Fruit fly (Drosophila melanogaster) whole organism, embryonic: ENCODE results near the gene CG7536.

Experiments used
- Abd-B ChIP-seq: fragments of 200-800 bp; sonication (Bioruptor generic); optimal IDR thresholded peaks from 2 replicates; lab custom pipeline; 2018; ENCODE audit warnings: missing biosample characterization, mild to moderate bottlenecking, missing genetic modification characterization, moderate library complexity
- Atf-2 ChIP-seq: fragments of 200-800 bp; sonication (Bioruptor generic); optimal IDR thresholded peaks from 2 replicates; lab custom pipeline; 2016; ENCODE audit warnings: missing biosample characterization, missing genetic modification characterization
- Atf3 ChIP-seq: fragments of 200-800 bp; sonication (Bioruptor generic); optimal IDR thresholded peaks from 3 replicates; lab custom pipeline; 2016; ENCODE audit warnings: missing biosample characterization, missing genetic modification characterization
- CG11456 ChIP-seq: fragments of 200-800 bp; sonication (Bioruptor generic); IDR thresholded peaks from 3 replicates; pipeline ENCODE4 v1.3.6; 2022; ENCODE audit warnings: missing biosample characterization, missing genetic modification characterization
- CG12769 ChIP-seq: fragments of 200-800 bp; sonication (Bioruptor generic); optimal IDR thresholded peaks from 2 replicates; lab custom pipeline; 2019; ENCODE audit warnings: missing biosample characterization, mild to moderate bottlenecking, missing genetic modification characterization, moderate library complexity
- CG14667 ChIP-seq: fragments of 200-800 bp; sonication (Bioruptor generic); IDR thresholded peaks from 2 replicates; pipeline ENCODE4 v1.3.6; 2022; ENCODE audit warnings: missing biosample characterization, missing genetic modification characterization
- CG14860 ChIP-seq: fragments of 200-800 bp; sonication (Bioruptor generic); IDR thresholded peaks from 3 replicates; pipeline ENCODE4 v1.3.6; 2022; ENCODE audit warnings: missing biosample characterization, missing genetic modification characterization; ENCODE audit not compliant: partially characterized antibody
- CG15514 ChIP-seq: fragments of 200-800 bp; sonication (Bioruptor generic); optimal IDR thresholded peaks from 3 replicates; lab custom pipeline; 2017; ENCODE audit warnings: missing biosample characterization, missing genetic modification characterization, mild to moderate bottlenecking, moderate library complexity, missing genetic modification reagents
- CG16813 ChIP-seq: fragments of 200-800 bp; sonication (Bioruptor generic); IDR thresholded peaks from 3 replicates; pipeline ENCODE4 v1.3.6; 2022; ENCODE audit warnings: missing biosample characterization, missing genetic modification characterization; ENCODE audit not compliant: partially characterized antibody
- CG17385 ChIP-seq: fragments of 200-800 bp; sonication (Bioruptor generic); optimal IDR thresholded peaks from 3 replicates; lab custom pipeline; 2018; ENCODE audit warnings: missing biosample characterization, mild to moderate bottlenecking, missing genetic modification characterization
- CG17829 ChIP-seq: fragments of 200-800 bp; optimal IDR thresholded peaks from 2 replicates; lab custom pipeline; 2019; ENCODE audit warnings: missing biosample characterization, mild to moderate bottlenecking, missing genetic modification characterization, moderate library complexity
- CG18011 ChIP-seq: fragments of 200-800 bp; sonication (Bioruptor generic); optimal IDR thresholded peaks from 2 replicates; lab custom pipeline; 2017; ENCODE audit warnings: missing biosample characterization, missing genetic modification characterization, mild to moderate bottlenecking, moderate library complexity, missing genotype
- CG18619 ChIP-seq: fragments of 200-800 bp; sonication (Bioruptor generic); optimal IDR thresholded peaks from 3 replicates; lab custom pipeline; 2017; ENCODE audit warnings: missing biosample characterization, mild to moderate bottlenecking, missing genetic modification characterization
- CG2202 ChIP-seq: fragments of 200-800 bp; sonication (Bioruptor generic); optimal IDR thresholded peaks from 2 replicates; lab custom pipeline; 2018; ENCODE audit warnings: missing biosample characterization, mild to moderate bottlenecking, missing genetic modification characterization
- CG30431 ChIP-seq: fragments of 200-800 bp; sonication (Bioruptor generic); optimal IDR thresholded peaks from 2 replicates; lab custom pipeline; 2017; ENCODE audit warnings: missing biosample characterization, missing genetic modification characterization
- CG31388 ChIP-seq: fragments of 200-800 bp; sonication (Bioruptor generic); optimal IDR thresholded peaks from 2 replicates; lab custom pipeline; 2016; ENCODE audit warnings: missing biosample characterization, missing genetic modification characterization
- CG33557 ChIP-seq: fragments of 200-800 bp; sonication (Bioruptor generic); optimal IDR thresholded peaks from 2 replicates; lab custom pipeline; 2019; ENCODE audit warnings: missing biosample characterization, mild to moderate bottlenecking, missing genetic modification characterization, moderate library complexity
- CG3847 ChIP-seq: fragments of 200-800 bp; sonication (Bioruptor generic); IDR thresholded peaks from 2 replicates; pipeline ENCODE4 v1.3.6; 2022; ENCODE audit warnings: missing biosample characterization, missing genetic modification characterization
- CG6683 ChIP-seq: fragments of 200-800 bp; sonication (Bioruptor generic); optimal IDR thresholded peaks from 2 replicates; lab custom pipeline; 2017; ENCODE audit warnings: missing biosample characterization, mild to moderate bottlenecking, missing genetic modification characterization, missing genetic modification reagents
- CG7786 ChIP-seq: fragments of 200-800 bp; sonication (Bioruptor generic); optimal IDR thresholded peaks from 2 replicates; lab custom pipeline; 2016; ENCODE audit warnings: missing biosample characterization, missing genetic modification characterization
- CG8944 ChIP-seq: fragments of 200-800 bp; sonication (Bioruptor generic); optimal IDR thresholded peaks from 3 replicates; lab custom pipeline; 2016; ENCODE audit warnings: missing biosample characterization, missing genetic modification characterization
- CG9609 ChIP-seq: fragments of 200-800 bp; sonication (Bioruptor generic); optimal IDR thresholded peaks from 3 replicates; lab custom pipeline; 2016; ENCODE audit warnings: missing biosample characterization, missing genetic modification characterization
- CG9876 ChIP-seq: fragments of 200-800 bp; sonication (Bioruptor generic); optimal IDR thresholded peaks from 2 replicates; lab custom pipeline; 2016; ENCODE audit warnings: missing biosample characterization, missing genetic modification characterization
- CkIIα-i1 ChIP-seq: fragments of 200-800 bp; sonication (Bioruptor generic); IDR thresholded peaks from 2 replicates; pipeline ENCODE4 v1.3.6; 2022; ENCODE audit warnings: missing biosample characterization, missing genetic modification characterization
- D19A ChIP-seq: fragments of 200-800 bp; optimal IDR thresholded peaks from 3 replicates; lab custom pipeline; 2019; ENCODE audit warnings: missing biosample characterization, mild to moderate bottlenecking, missing genetic modification characterization, moderate library complexity
- Deaf1 ChIP-seq: fragments of 200-800 bp; optimal IDR thresholded peaks from 3 replicates; lab custom pipeline; 2019; ENCODE audit warnings: missing biosample characterization, mild to moderate bottlenecking, missing genetic modification characterization, moderate library complexity
- Dll ChIP-seq: fragments of 200-800 bp; sonication (Bioruptor generic); IDR thresholded peaks from 4 replicates; pipeline ENCODE4 v1.3.6; 2022; ENCODE audit warnings: missing biosample characterization, missing genetic modification characterization; ENCODE audit not compliant: partially characterized antibody
- Doc2 ChIP-seq: fragments of 200-800 bp; sonication (Bioruptor generic); IDR thresholded peaks from 2 replicates; pipeline ENCODE4 v1.3.6; 2022; ENCODE audit warnings: missing biosample characterization, missing genetic modification characterization
- ERR ChIP-seq: fragments of 200-800 bp; sonication (Bioruptor generic); optimal IDR thresholded peaks from 2 replicates; lab custom pipeline; 2016; ENCODE audit warnings: missing biosample characterization, missing genetic modification characterization
- HmgZ ChIP-seq: fragments of 200-800 bp; sonication (Bioruptor generic); optimal IDR thresholded peaks from 2 replicates; lab custom pipeline; 2018; ENCODE audit warnings: missing biosample characterization, mild to moderate bottlenecking, missing genetic modification characterization
- Jarid2 ChIP-seq: fragments of 200-800 bp; sonication (Bioruptor generic); optimal IDR thresholded peaks from 3 replicates; lab custom pipeline; 2017; ENCODE audit warnings: mild to moderate bottlenecking, missing biosample characterization, missing genetic modification reagents, missing genetic modification characterization
- Nf-YB ChIP-seq: fragments of 200-800 bp; sonication (Bioruptor generic); optimal IDR thresholded peaks from 3 replicates; lab custom pipeline; 2019; ENCODE audit warnings: missing biosample characterization, mild to moderate bottlenecking, missing genetic modification characterization, moderate library complexity
- NfI ChIP-seq: fragments of 200-800 bp; sonication (Bioruptor generic); optimal IDR thresholded peaks from 3 replicates; lab custom pipeline; 2018; ENCODE audit warnings: missing biosample characterization, mild to moderate bottlenecking, missing genetic modification characterization, moderate library complexity
- Ptx1 ChIP-seq: fragments of 200-800 bp; sonication (Bioruptor generic); IDR thresholded peaks from 2 replicates; pipeline ENCODE4 v1.3.6; 2022; ENCODE audit warnings: missing biosample characterization, missing genetic modification characterization
- ase ChIP-seq: fragments of 200-800 bp; sonication (Bioruptor generic); IDR thresholded peaks from 3 replicates; pipeline ENCODE4 v1.3.6; 2022; ENCODE audit warnings: missing biosample characterization, missing genetic modification characterization
- bowl ChIP-seq: fragments of 200-800 bp; sonication (Bioruptor generic); IDR thresholded peaks from 2 replicates; pipeline ENCODE4 v1.3.6; 2022; ENCODE audit warnings: missing biosample characterization, missing genetic modification characterization
- caup ChIP-seq: fragments of 200-800 bp; sonication (Bioruptor generic); optimal IDR thresholded peaks from 3 replicates; lab custom pipeline; 2017; ENCODE audit warnings: missing biosample characterization, mild to moderate bottlenecking, missing genetic modification characterization, moderate library complexity; ENCODE audit not compliant: severe bottlenecking
- dati ChIP-seq: fragments of 200-800 bp; sonication (Bioruptor generic); IDR thresholded peaks from 2 replicates; pipeline ENCODE4 v1.3.6; 2022; ENCODE audit warnings: missing biosample characterization, missing genetic modification characterization
- dpn ChIP-seq, 2 experiments: fragments of 200-800 bp; sonication (Bioruptor generic); optimal IDR thresholded peaks; 3 replicates each; lab custom pipeline; 2016; ENCODE audit warnings: missing biosample characterization in 2 of 2, missing genetic modification characterization in 2 of 2
- grau ChIP-seq: fragments of 200-800 bp; optimal IDR thresholded peaks from 3 replicates; lab custom pipeline; 2019; ENCODE audit warnings: missing biosample characterization, mild to moderate bottlenecking, missing genetic modification characterization, moderate library complexity
- hkb ChIP-seq, 2 experiments: fragments of 200-800 bp in 1 of 2; fragments of >200 bp in 1 of 2; sonication (Bioruptor generic) in 1 of 2; IDR thresholded peaks in 1 of 2; optimal IDR thresholded peaks in 1 of 2; 2 replicates each; pipeline versions ENCODE4 v1.3.6 to Lab custom; 2017 to 2022; ENCODE audit warnings: missing biosample characterization in 1 of 2, missing genetic modification characterization in 1 of 2
- kah ChIP-seq: fragments of 200-800 bp; sonication (Bioruptor generic); optimal IDR thresholded peaks from 2 replicates; lab custom pipeline; 2018; ENCODE audit warnings: missing biosample characterization, mild to moderate bottlenecking, missing genetic modification characterization
- lilli ChIP-seq: fragments of 200-800 bp; sonication (Bioruptor generic); optimal IDR thresholded peaks from 3 replicates; lab custom pipeline; 2016; ENCODE audit warnings: missing biosample characterization, missing genetic modification characterization
- oc ChIP-seq: fragments of 200-800 bp; sonication (Bioruptor generic); optimal IDR thresholded peaks from 2 replicates; lab custom pipeline; 2018; ENCODE audit warnings: missing biosample characterization, mild to moderate bottlenecking, missing genetic modification characterization, moderate library complexity
- pb ChIP-seq: fragments of 200-800 bp; sonication (Bioruptor generic); optimal IDR thresholded peaks from 3 replicates; lab custom pipeline; 2016; ENCODE audit warnings: missing biosample characterization, missing genetic modification characterization
- sc ChIP-seq, 3 experiments: fragments of >200 bp in 2 of 3; fragments of 200-800 bp in 1 of 3; sonication (Bioruptor generic) in 1 of 3; optimal IDR thresholded peaks; 2 replicates in 2 of 3; 3 replicates in 1 of 3; lab custom pipeline; 2017; ENCODE audit warnings: mild to moderate bottlenecking in 1 of 3, missing biosample characterization in 1 of 3, missing genetic modification characterization in 1 of 3, missing genetic modification reagents in 1 of 3
- sens-2 ChIP-seq: fragments of 200-800 bp; sonication (Bioruptor generic); IDR thresholded peaks from 2 replicates; pipeline ENCODE4 v1.3.6; 2022; ENCODE audit warnings: missing biosample characterization, missing genetic modification characterization
- unpg ChIP-seq: fragments of 200-800 bp; sonication (Bioruptor generic); optimal IDR thresholded peaks from 3 replicates; lab custom pipeline; 2018; ENCODE audit warnings: missing biosample characterization, mild to moderate bottlenecking, missing genetic modification characterization, moderate library complexity
- zen ChIP-seq: fragments of 200-800 bp; sonication (Bioruptor generic); optimal IDR thresholded peaks from 3 replicates; lab custom pipeline; 2018; ENCODE audit warnings: missing biosample characterization, mild to moderate bottlenecking, missing genetic modification characterization, moderate library complexity

CG7536 gene

dm6 chrX:18085470-18085797 is 2.9 kb downstream of the CG7536 start, which contains the start of gene Ada3 (continued):
- TF ChIP-seq pb (GFP tag; lab: Kevin White, UChicago) (peak; percentile 40), Dll (GFP tag; lab: Robert Waterston, UW) (0 out of 4 replicates have a peak, but pooled peaks have one; percentile 11), sens-2 (GFP tag; lab: Robert Waterston, UW) (no peak), unpg (GFP tag; lab: Kevin White, UChicago) (peak; percentile 71), CG3847 (GFP tag; lab: Robert Waterston, UW) (peak; percentile 55), CG33557 (GFP tag; lab: Kevin White, UChicago) (peak; percentile 35), CG17385 (GFP tag; lab: Kevin White, UChicago) (peak; percentile 57), CG14860 (GFP tag; lab: Robert Waterston, UW) (no peak), Atf3 (GFP tag; lab: Kevin White, UChicago) (peak; percentile 69), dpn (GFP tag; optimal IDR thresholded peaks at IDR 0.05; lab: Kevin White, UChicago) (peak; percentile 76 to 81), CG9876 (GFP tag; lab: Kevin White, UChicago) (peak; percentile 37), CG9609 (GFP tag; lab: Kevin White, UChicago) (peak; percentile 74), CG8944 (GFP tag; lab: Kevin White, UChicago) (peak; percentile 62), Jarid2 (GFP tag; lab: Kevin White, UChicago) (no peak), CkIIα-i1 (GFP tag; lab: Robert Waterston, UW) (no peak), grau (tag; lab: Kevin White, UChicago) (peak; percentile 82), Ptx1 (GFP tag; lab: Robert Waterston, UW) (peak; percentile 75), CG11456 (GFP tag; lab: Robert Waterston, UW) (peak; percentile 76), dati (GFP tag; lab: Robert Waterston, UW) (no peak), CG7786 (GFP tag; lab: Kevin White, UChicago) (peak; percentile 76), CG30431 (GFP tag; lab: Kevin White, UChicago) (peak; percentile 54), caup (GFP tag; lab: Kevin White, UChicago) (peak; percentile 62), CG18619 (GFP tag; lab: Kevin White, UChicago) (peak; percentile 61), NfI (peak; percentile 69), zen (tag; lab: Kevin White, UChicago) (peak; percentile 58), ERR (GFP tag; lab: Kevin White, UChicago) (peak; percentile 64), CG15514 (GFP tag; lab: Kevin White, UChicago) (peak; percentile 59), bowl (no peak), CG12769 (tag; lab: Kevin White, UChicago) (peak; percentile 80), D19A (tag; lab: Kevin White, UChicago) (peak; percentile 38), CG17829 (tag; lab: Kevin White, UChicago) (peak; percentile 65), Nf-YB (GFP tag; lab: Kevin White, UChicago) (peak; percentile 16), CG14667 (peak; percentile 54), Doc2 (GFP tag; lab: Robert Waterston, UW) (no peak), lilli (GFP tag; lab: Kevin White, UChicago) (peak; percentile 87), kah (GFP tag; lab: Kevin White, UChicago) (no peak), hkb (optimal IDR thresholded peaks at IDR 0.05; lab: Kevin White, UChicago) (no peak), hkb (GFP tag; IDR thresholded peaks at IDR 0.05; lab: Robert Waterston, UW) (peak; percentile 77), CG31388 (GFP tag; lab: Kevin White, UChicago) (no peak), ase (GFP tag; lab: Robert Waterston, UW) (0 out of 3 replicates have a peak, but pooled peaks have one; percentile 26), Abd-B (GFP tag; lab: Kevin White, UChicago) (peak; percentile 57), CG16813 (no peak; the same call in 2 of the 3 replicates), Atf-2 (GFP tag; lab: Kevin White, UChicago) (peak; percentile 71), HmgZ (peak; percentile 76), CG6683 (GFP tag; lab: Kevin White, UChicago) (peak; percentile 39), Deaf1 (tag; lab: Kevin White, UChicago) (peak; percentile 48), CG2202 (tag; lab: Kevin White, UChicago) (no peak), CG18011 (peak; percentile 53), oc (tag; lab: Kevin White, UChicago) (no peak), sc (optimal IDR thresholded peaks at IDR 0.05; lab: Kevin White, UChicago) (no peak), sc (GFP tag; optimal IDR thresholded peaks at IDR 0.05; lab: Kevin White, UChicago) (peak; percentile 28)
